Worm (Caenorhabditis elegans): ENCODE results near the gene Y47G7B.2.

ce11 chrII:2734266-2734665 lies 26.5 kb upstream of the Y47G7B.2 start:
- TF ChIP-seq mdl-1 (tag; optimal IDR thresholded peaks at IDR 0.05) = no peak
- TF ChIP-seq pqm-1 (tag; optimal IDR thresholded peaks at IDR 0.05) = no peak
- no peak for TF ChIP-seq fkh-10 (GFP tag; optimal IDR thresholded peaks at IDR 0.05)
- no peak for TF ChIP-seq eor-1 (tag; optimal IDR thresholded peaks at IDR 0.05)
- TF ChIP-seq unc-62 (GFP tag; optimal IDR thresholded peaks at IDR 0.05) = no peak
- TF ChIP-seq ztf-4 (tag; optimal IDR thresholded peaks at IDR 0.05) = no peak
- TF ChIP-seq nhr-28 (tag; optimal IDR thresholded peaks at IDR 0.05) = no peak
- TF ChIP-seq skn-1 (tag; optimal IDR thresholded peaks at IDR 0.05) = no peak
- TF ChIP-seq sea-2 (GFP tag; optimal IDR thresholded peaks at IDR 0.05) = no peak
- TF ChIP-seq nhr-43 (tag; optimal IDR thresholded peaks at IDR 0.05; ENCODE audit: poor library complexity, severe bottlenecking) = no peak
- TF ChIP-seq daf-12 (tag; optimal IDR thresholded peaks at IDR 0.05) = no peak
- no peak for TF ChIP-seq nhr-23 (tag; optimal IDR thresholded peaks at IDR 0.05)
- no peak for TF ChIP-seq ceh-28 (tag; optimal IDR thresholded peaks at IDR 0.05)
- no peak for TF ChIP-seq ztf-11 (tag; optimal IDR thresholded peaks at IDR 0.05)

Measured in whole organism, L3 larva.